Worm (Caenorhabditis elegans) whole organism, L4/young adult: ENCODE measurements around the gene F08G12.1.
A peak's percentile ranks its signal among the peaks of the same experiment; 100 is the strongest.

Experiments
- W03F9.2 ChIP-seq: fragments of 150-350 bp; optimal IDR thresholded peaks from 2 replicates; lab custom pipeline; 2014; ENCODE audit warnings: missing biosample characterization, missing genetic modification characterization
- dao-5 ChIP-seq: sonication (generic microtip); optimal IDR thresholded peaks from 2 replicates; lab custom pipeline; 2016; ENCODE audit warnings: missing genotype, missing genetic modification characterization, moderate library complexity, missing compliant biosample characterization
- him-1 ChIP-seq: sonication (generic microtip); optimal IDR thresholded peaks from 2 replicates; lab custom pipeline; 2016; ENCODE audit warnings: missing genotype, missing genetic modification reagents, missing genetic modification characterization, missing compliant biosample characterization

F08G12.1 gene

DNA sequence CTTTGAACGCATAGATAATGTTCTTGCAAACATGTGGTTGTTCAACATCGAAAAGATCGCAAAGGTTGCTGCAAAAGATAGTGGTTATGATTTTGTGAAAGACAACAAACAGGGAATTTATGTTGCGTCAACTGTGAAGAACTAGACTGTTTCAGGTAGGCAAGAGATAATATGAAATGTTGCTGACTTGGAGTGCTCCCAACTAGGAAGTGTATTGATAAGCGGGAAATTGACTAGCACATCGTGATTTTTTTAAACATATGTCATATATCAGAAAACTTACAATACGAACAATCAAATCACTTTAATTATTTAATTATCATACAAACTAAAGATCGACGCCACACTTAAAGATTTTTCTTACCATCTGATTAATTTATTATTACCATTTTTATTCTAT, 17.6 kb upstream of the F08G12.1 start:
- no peak for TF ChIP-seq dao-5 (tag; lab: Kevin White, UChicago)
- TF ChIP-seq W03F9.2 (tag; lab: Kevin White, UChicago), result no peak
- TF ChIP-seq him-1 (tag; lab: Kevin White, UChicago), result no peak

DNA sequence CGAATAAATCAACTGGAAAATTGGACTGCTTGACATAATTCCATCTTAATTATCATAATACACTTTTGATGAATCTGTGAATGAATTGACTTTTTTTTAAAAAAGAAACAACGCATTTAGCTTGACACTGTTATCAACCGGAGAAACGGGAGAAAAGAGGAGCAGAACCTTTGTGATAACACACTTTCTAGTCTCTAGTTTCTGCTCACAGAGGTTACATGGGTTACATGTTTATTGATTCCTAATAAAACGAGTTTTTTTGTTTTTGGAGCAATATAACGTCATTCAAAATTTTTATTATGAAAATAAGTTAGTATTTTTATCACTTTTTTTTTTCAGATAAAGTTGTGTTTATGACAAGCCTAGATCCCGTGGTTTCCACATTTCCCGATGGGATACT, 12.3 kb upstream of the F08G12.1 start, which contains the start of gene hizr-1:
hizr-1 (plus strand) TSS at position 340 of the 400 bp plus-strand sequence.
- TF ChIP-seq dao-5 (tag; lab: Kevin White, UChicago) (no peak), him-1 (tag; lab: Kevin White, UChicago) (no peak), W03F9.2 (tag; lab: Kevin White, UChicago) (no peak)

DNA sequence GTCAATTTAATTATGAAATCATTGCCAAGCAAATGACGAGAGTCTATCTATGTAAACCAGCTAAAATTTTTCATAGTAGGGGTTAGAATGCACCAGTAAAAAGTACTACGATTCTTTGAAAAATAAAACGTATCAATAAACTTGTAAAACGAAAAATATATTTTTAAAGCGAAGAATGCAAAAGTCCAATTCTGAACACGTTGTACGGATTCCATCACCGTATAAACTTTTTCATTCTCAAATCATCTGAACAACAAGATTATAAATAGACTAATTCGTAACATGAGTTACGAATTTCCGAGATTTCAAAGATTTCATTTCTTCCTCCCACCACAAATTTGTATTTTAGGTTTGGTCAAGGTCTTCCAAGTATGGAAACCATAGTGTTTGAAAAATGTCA, 11.1 kb upstream of the F08G12.1 start, which contains the start of gene nlp-57:
nlp-57 (plus strand) TSS at position 301 of the 400 bp plus-strand sequence.
- TF ChIP-seq dao-5 (tag; lab: Kevin White, UChicago) (no peak), W03F9.2 (tag; lab: Kevin White, UChicago) (no peak), him-1 (tag; lab: Kevin White, UChicago) (no peak)

DNA sequence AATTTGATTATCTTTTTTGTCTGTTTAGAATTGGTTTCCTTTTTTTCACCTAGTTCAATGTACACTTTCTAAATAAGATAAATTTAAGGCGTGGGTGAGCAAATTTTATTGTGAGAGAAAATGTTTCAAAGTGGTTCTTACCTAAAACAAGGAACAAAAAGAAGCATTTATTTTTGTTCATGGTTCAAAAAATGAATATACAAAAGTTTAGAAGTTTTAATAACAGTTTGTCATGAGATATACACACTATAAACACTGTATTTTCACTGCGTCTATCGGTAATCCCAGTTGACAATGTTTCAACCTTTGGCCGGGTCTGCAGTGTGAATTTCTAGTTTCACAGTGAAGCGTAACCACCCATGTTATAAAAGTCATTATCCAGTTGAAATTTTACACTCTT, 9.7 kb upstream of the F08G12.1 start, which contains the start of gene F08G12.11:
F08G12.11 (minus strand) TSS at position 181 of the 400 bp plus-strand sequence.
- TF ChIP-seq dao-5 (tag; lab: Kevin White, UChicago) (no peak), him-1 (tag; lab: Kevin White, UChicago) (no peak), W03F9.2 (tag; lab: Kevin White, UChicago) (no peak)

DNA sequence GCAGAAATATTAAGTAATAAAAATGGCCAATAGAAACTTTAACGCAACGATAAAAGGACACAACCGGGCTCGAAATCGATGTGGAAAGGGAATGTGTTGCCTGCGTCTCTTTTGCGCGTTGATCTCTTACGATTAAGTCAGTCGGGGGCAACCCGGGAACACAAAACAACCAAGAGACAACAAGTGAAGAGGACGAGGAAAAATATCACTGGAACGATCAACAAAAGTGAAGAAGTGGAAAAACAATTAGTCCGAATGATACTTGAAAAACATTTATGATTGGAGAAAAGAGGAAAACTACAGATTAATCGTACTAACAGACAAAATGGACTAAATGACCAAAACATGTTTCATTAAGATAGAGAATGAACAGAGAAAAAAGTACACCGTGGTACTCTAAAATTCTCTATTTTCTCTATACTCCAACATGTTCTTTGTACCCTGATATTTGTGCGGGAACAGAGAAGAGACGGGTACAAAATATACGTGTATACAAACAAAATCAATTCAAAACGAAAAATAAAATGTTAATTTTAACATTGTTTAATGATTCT, 4.7 kb upstream of the F08G12.1 start, which contains the start of gene F08G12.5:
F08G12.5 (minus strand) TSS at position 1 of the 554 bp plus-strand sequence.
- TF ChIP-seq dao-5 (tag; lab: Kevin White, UChicago), result no peak
- no peak for TF ChIP-seq W03F9.2 (tag; lab: Kevin White, UChicago)
- no peak for TF ChIP-seq him-1 (tag; lab: Kevin White, UChicago)

DNA sequence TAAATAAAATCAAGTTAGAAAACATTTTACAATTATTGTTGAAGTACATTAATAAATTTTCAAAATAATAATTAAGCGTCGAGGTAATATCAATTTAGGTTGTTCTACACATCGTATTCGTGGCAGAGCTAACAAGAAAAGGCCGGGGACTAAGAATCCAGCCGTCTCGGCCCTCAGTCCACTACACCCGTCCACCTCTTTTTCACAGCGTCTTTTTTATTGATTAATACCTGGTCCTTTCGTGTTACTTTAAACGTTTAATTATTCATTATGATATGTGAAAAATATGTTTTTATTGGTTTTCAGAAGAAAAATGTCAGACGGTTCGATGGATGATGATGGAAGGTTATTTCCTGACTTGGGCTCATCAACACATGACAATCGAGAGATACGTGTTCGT, 1.4 kb upstream of the F08G12.1 start, which contains the start of gene vhl-1:
vhl-1 (plus strand) TSS at position 301 of the 400 bp plus-strand sequence.
- TF ChIP-seq him-1 (tag; lab: Kevin White, UChicago), result no peak
- TF ChIP-seq dao-5 (tag; lab: Kevin White, UChicago), result no peak
- no peak for TF ChIP-seq W03F9.2 (tag; lab: Kevin White, UChicago)

DNA sequence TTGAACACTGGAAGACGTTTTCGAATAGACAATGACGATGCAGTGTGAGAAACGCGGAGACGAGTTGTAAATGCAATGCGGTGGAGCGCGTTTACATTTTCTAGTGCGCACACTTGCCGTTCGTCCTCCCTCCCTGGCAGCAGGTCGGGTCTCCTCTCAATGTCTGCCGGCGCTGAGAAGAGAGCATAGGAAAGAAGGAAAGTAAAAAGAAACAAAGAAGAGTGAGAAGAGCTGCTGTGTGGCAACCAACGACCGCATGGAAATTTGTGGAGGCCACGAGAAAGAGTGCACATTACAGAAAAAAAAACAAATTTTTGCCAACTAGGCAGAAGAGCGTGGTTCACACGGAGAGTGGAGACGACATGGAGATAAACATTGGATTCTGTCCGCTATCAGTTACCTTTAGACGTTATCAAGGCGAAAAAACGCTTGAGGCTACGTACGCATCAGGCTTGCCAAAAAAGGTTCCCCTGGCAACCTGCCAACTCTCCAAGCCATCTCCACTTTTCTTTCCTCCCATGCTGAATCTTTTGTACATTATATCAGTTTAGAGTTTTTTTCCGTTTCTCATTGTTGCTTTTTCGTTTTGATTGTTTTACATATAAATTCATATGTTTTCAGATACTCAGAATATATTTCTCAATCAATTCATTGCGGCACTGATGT, 5.9 kb downstream of the F08G12.1 start, which contains the start of the genes snrp-40.1 and F08G12.3:
snrp-40.1 (minus strand) TSS at position 143 of the 666 bp plus-strand sequence.
F08G12.3 (plus strand) TSS at position 616 of the 666 bp plus-strand sequence.
- TF ChIP-seq him-1 (tag; lab: Kevin White, UChicago) (peak; percentile 37), W03F9.2 (tag; lab: Kevin White, UChicago) (no peak)

DNA sequence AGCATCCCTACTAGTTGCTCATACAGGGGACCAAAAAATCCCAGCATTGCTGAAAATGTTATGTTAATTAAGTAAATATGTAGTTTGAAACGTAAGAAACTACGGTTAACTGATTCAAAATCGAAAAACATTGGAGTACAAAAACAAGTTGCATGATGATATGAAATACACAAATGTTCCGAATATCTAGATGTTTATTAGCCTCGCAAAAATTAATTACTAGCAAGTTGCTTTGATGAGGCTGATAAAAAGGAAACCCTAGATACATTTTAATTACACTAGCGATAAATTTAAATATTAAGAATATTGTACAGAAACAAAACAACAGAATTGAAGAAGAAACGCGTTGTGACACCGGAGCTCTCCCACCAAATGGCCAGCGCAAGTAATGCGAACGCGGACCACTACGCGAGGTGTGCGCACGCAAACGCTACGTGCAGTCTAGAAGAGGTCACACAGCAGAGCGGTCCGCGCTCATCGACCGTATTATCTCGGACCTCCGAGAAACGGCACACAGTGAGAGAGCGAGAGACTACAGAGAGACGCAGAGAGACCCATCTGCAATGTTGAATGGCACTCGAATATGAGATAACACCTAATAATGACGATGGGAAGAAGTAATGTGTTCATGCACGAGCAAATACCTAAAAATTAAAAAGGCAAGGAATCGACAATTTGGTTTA, 8.8 kb downstream of the F08G12.1 start, which contains the start of gene inx-2:
inx-2 (minus strand) TSS at position 51 of the 683 bp plus-strand sequence.
- no peak for TF ChIP-seq him-1 (tag; lab: Kevin White, UChicago)
- no peak for TF ChIP-seq W03F9.2 (tag; lab: Kevin White, UChicago)
- no peak for TF ChIP-seq dao-5 (tag; lab: Kevin White, UChicago)

DNA sequence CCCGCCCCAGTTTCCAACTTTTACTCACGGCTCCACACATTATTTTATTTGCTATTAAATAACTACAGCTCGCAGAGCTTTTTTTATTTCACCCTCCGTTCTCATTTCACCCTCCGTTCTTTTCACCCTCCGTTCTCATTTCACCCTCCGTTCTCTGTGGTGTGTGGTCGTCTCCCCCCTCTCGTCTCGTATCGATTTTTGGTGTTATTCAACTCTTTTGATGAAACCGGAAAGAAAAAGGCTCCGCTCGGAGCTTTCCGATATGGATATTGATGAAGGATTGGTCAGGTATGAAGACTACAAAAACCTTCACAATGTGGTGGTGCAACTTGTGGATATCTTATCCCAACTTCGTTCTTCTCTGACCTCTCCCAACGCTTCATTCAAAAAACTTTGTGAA, 15.1 kb downstream of the F08G12.1 start:
- TF ChIP-seq dao-5 (tag; lab: Kevin White, UChicago) (no peak), him-1 (tag; lab: Kevin White, UChicago) (no peak), W03F9.2 (tag; lab: Kevin White, UChicago) (no peak)

DNA sequence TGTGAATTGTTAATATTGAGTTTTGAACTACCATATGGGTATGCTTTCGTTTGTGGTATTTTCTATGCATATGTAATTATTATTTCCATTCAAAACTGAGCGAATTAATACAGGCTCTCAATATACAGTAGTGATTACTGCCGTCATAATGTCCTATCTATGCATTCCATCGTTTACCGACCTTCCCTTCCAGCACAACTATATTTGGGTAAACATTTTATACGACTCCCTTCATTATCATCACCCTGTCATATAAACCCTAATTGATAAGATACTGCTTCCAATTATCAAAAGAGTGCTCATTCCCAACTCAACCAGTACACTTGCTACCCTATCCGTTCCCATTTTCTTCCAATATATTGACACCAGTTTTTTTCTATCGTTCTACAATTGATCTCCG, 15.7 kb downstream of the F08G12.1 start:
- TF ChIP-seq dao-5 (tag; lab: Kevin White, UChicago), result no peak
- TF ChIP-seq W03F9.2 (tag; lab: Kevin White, UChicago), result no peak
- no peak for TF ChIP-seq him-1 (tag; lab: Kevin White, UChicago)

DNA sequence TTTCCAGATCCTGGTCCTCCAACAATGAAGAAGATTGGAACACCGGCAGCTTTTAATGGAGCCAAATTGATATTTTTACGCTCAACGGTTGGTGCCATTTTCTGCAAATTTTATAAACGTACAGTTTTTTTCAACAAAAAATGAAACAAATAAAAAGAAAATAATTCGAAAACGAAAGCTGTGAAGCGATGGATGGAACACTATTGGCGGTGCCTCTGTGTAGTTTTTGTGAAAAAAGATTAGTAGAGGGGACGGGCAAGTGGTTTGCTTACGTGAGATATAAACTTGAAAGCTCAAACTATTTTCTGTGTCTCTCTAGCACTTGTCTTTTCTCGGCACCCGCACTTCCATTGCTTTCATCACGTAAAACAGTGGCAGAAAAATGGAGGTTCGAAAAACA, 18.1 kb downstream of the F08G12.1 start, which contains the start of gene F38B2.4:
F38B2.4 (minus strand) TSS at position 101 of the 400 bp plus-strand sequence.
- TF ChIP-seq dao-5 (tag; lab: Kevin White, UChicago) (no peak), W03F9.2 (tag; lab: Kevin White, UChicago) (no peak), him-1 (tag; lab: Kevin White, UChicago) (no peak)

DNA sequence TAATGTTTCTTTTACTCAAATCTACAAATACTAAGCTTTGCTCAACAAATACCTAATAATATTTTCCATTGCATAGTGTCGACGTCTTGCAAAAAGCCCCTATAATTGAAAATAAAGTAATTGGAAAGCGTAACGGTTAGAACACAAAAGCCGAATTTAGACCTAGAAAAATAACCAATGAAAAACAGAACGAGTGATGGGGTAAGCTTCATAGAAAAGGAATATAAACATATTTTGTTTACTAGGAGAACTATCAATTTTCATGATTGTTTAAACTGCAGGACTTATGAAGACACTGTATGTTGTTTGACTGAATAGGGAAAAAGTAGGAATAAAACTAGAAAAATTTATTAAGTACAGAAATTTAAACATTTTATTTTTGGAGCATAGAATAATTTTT, 19.4 kb downstream of the F08G12.1 start, which contains the start of gene F38B2.3:
F38B2.3 (minus strand) TSS at position 101 of the 400 bp plus-strand sequence.
- TF ChIP-seq W03F9.2 (tag; lab: Kevin White, UChicago), result no peak
- TF ChIP-seq him-1 (tag; lab: Kevin White, UChicago), result no peak
- no peak for TF ChIP-seq dao-5 (tag; lab: Kevin White, UChicago)
